Worm (Caenorhabditis elegans) whole organism, late embryonic: ENCODE measurements around the gene rec-8.

Experiments
- C08G9.2 ChIP-seq: sonication (generic microtip); optimal IDR thresholded peaks from 2 replicates; lab custom pipeline; 2016; ENCODE audit warnings: mild to moderate bottlenecking, missing genetic modification characterization, moderate library complexity, missing compliant biosample characterization
- T23F11.4 ChIP-seq: fragments of 200-800 bp; sonication (Bioruptor generic); optimal IDR thresholded peaks from 2 replicates; lab custom pipeline; 2018; ENCODE audit warnings: mild to moderate bottlenecking, missing genetic modification characterization, missing compliant biosample characterization
- Y22D7AL.16 ChIP-seq: sonication (generic microtip); optimal IDR thresholded peaks from 2 replicates; lab custom pipeline; 2016; ENCODE audit warnings: missing genetic modification characterization, missing compliant biosample characterization
- ceh-6 ChIP-seq: fragments of 200-800 bp; sonication (Bioruptor generic); optimal IDR thresholded peaks from 2 replicates; lab custom pipeline; 2018; ENCODE audit warnings: mild to moderate bottlenecking, missing genetic modification characterization, missing compliant biosample characterization
- fkh-10 ChIP-seq: fragments of 150-350 bp; optimal IDR thresholded peaks from 2 replicates; lab custom pipeline; 2014; ENCODE audit warnings: missing biosample characterization, missing genetic modification reagents, missing genetic modification characterization
- nhr-11 ChIP-seq: fragments of 150-350 bp; optimal IDR thresholded peaks from 2 replicates; lab custom pipeline; 2014; ENCODE audit warnings: missing biosample characterization, missing genetic modification characterization
- pha-2 ChIP-seq: sonication (generic microtip); optimal IDR thresholded peaks from 2 replicates; lab custom pipeline; 2017; ENCODE audit warnings: mild to moderate bottlenecking, missing genetic modification characterization, missing compliant biosample characterization
- pha-4 ChIP-seq: fragments of 150-350 bp; optimal IDR thresholded peaks from 2 replicates; lab custom pipeline; 2018; ENCODE audit warnings: missing biosample characterization, missing genetic modification reagents, missing genetic modification characterization
- tbx-2 ChIP-seq: sonication (generic microtip); optimal IDR thresholded peaks from 2 replicates; lab custom pipeline; 2016; ENCODE audit warnings: missing genetic modification characterization, missing compliant biosample characterization
- ttx-3 ChIP-seq: sonication (generic microtip); optimal IDR thresholded peaks from 2 replicates; lab custom pipeline; 2016; ENCODE audit warnings: missing genetic modification reagents, missing genetic modification characterization, missing compliant biosample characterization
- unc-3 ChIP-seq, 2 experiments: fragments of 200-800 bp in 1 of 2; sonication (Bioruptor generic) in 1 of 2; sonication (generic microtip) in 1 of 2; conservative IDR thresholded peaks in 1 of 2; optimal IDR thresholded peaks in 1 of 2; 2 replicates each; pipeline versions ENCODE4 v1.3.6 to Lab custom; 2016 to 2022; ENCODE audit warnings: missing compliant biosample characterization in 2 of 2, missing genetic modification characterization in 2 of 2, missing genetic modification reagents in 1 of 2

- no peak for TF ChIP-seq tbx-2 (tag; lab: Kevin White, UChicago)
- no peak for TF ChIP-seq Y22D7AL.16
- no peak for TF ChIP-seq nhr-11 (tag; lab: Kevin White, UChicago)
- TF ChIP-seq T23F11.4 (GFP tag; lab: Kevin White, UChicago): no peak
- TF ChIP-seq pha-2 (tag; lab: Kevin White, UChicago): no peak
- no peak for TF ChIP-seq ttx-3 (tag; lab: Kevin White, UChicago)
- TF ChIP-seq ceh-6 (GFP tag; lab: Kevin White, UChicago): no peak
- no peak for TF ChIP-seq unc-3 (GFP tag; conservative IDR thresholded peaks at IDR 0.05; lab: Robert Waterston, UW)
- TF ChIP-seq unc-3 (tag; optimal IDR thresholded peaks at IDR 0.05; lab: Kevin White, UChicago): no peak
- TF ChIP-seq C08G9.2: no peak
- TF ChIP-seq pha-4 (tag; lab: Kevin White, UChicago): no peak
- no peak for TF ChIP-seq fkh-10 (GFP tag; lab: Kevin White, UChicago)
Observed at ce11 chrIV:13393246-13393716, 40.3 kb upstream of the rec-8 start.
